Fruit fly (Drosophila melanogaster) whole organism, embryonic: Measurements from ENCODE around the gene mus302.

Source experiments
- Aef1 ChIP-seq: fragments of 200-800 bp; sonication (Bioruptor generic); IDR thresholded peaks from 3 replicates; pipeline ENCODE4 v1.3.6; 2022; ENCODE audit warnings: missing biosample characterization, missing genetic modification characterization
- Bgb ChIP-seq: fragments of 200-800 bp; sonication (Bioruptor generic); IDR thresholded peaks from 2 replicates; pipeline ENCODE4 v1.3.6; 2022; ENCODE audit warnings: missing biosample characterization, missing genetic modification characterization; ENCODE audit not compliant: partially characterized antibody
- CG10431 ChIP-seq: fragments of 200-800 bp; sonication (Bioruptor generic); optimal IDR thresholded peaks from 3 replicates; lab custom pipeline; 2018; ENCODE audit warnings: missing biosample characterization, mild to moderate bottlenecking, missing genetic modification characterization
- CG12104 ChIP-seq: fragments of 200-800 bp; sonication (Bioruptor generic); optimal IDR thresholded peaks from 3 replicates; lab custom pipeline; 2016; ENCODE audit warnings: missing biosample characterization, missing genetic modification characterization
- CG12219 ChIP-seq: fragments of 200-800 bp; sonication (Bioruptor generic); optimal IDR thresholded peaks from 3 replicates; lab custom pipeline; 2018; ENCODE audit warnings: missing biosample characterization, mild to moderate bottlenecking, missing genetic modification characterization
- CG12744 ChIP-seq: fragments of 200-800 bp; sonication (Bioruptor generic); optimal IDR thresholded peaks from 2 replicates; lab custom pipeline; 2016; ENCODE audit warnings: missing biosample characterization, missing genetic modification characterization
- CG13287 ChIP-seq: fragments of 200-800 bp; sonication (Bioruptor generic); IDR thresholded peaks from 2 replicates; pipeline ENCODE4 v1.3.6; 2022; ENCODE audit warnings: missing biosample characterization, missing genetic modification characterization; ENCODE audit not compliant: partially characterized antibody
- CG14710 ChIP-seq: fragments of 200-800 bp; sonication (Bioruptor generic); optimal IDR thresholded peaks from 3 replicates; lab custom pipeline; 2019; ENCODE audit warnings: missing biosample characterization, mild to moderate bottlenecking, missing genetic modification characterization, moderate library complexity
- CG15011 ChIP-seq: fragments of 200-800 bp; sonication (Bioruptor generic); optimal IDR thresholded peaks from 3 replicates; lab custom pipeline; 2018; ENCODE audit warnings: missing biosample characterization, mild to moderate bottlenecking, missing genetic modification characterization
- CG16779 ChIP-seq: fragments of 200-800 bp; sonication (Bioruptor generic); IDR thresholded peaks from 2 replicates; pipeline ENCODE4 v1.3.6; 2022; ENCODE audit warnings: missing biosample characterization, missing genetic modification characterization
- CG18599 ChIP-seq: fragments of 200-800 bp; sonication (Bioruptor generic); optimal IDR thresholded peaks from 3 replicates; lab custom pipeline; 2017; ENCODE audit warnings: missing biosample characterization, missing genetic modification characterization, mild to moderate bottlenecking, moderate library complexity, missing genetic modification reagents
- CG2678 ChIP-seq: fragments of 200-800 bp; sonication (Bioruptor generic); optimal IDR thresholded peaks from 3 replicates; lab custom pipeline; 2019; ENCODE audit warnings: missing biosample characterization, mild to moderate bottlenecking, missing genetic modification characterization, moderate library complexity
- CG3726 ChIP-seq: fragments of 200-800 bp; sonication (Bioruptor generic); IDR thresholded peaks from 3 replicates; pipeline ENCODE4, ENCODE4 v1.3.6; 2022; ENCODE audit warnings: missing biosample characterization, missing genetic modification characterization
- CG4328 ChIP-seq: fragments of 200-800 bp; sonication (Bioruptor generic); optimal IDR thresholded peaks from 3 replicates; lab custom pipeline; 2017; ENCODE audit warnings: missing biosample characterization, missing genetic modification reagents, missing genetic modification characterization
- CG4730 ChIP-seq: fragments of 200-800 bp; sonication (Bioruptor generic); IDR thresholded peaks from 2 replicates; pipeline ENCODE4 v1.3.6; 2022; ENCODE audit warnings: missing biosample characterization, missing genetic modification characterization
- CG6689 ChIP-seq: fragments of 200-800 bp; sonication (Bioruptor generic); IDR thresholded peaks from 2 replicates; pipeline ENCODE4 v1.3.6; 2022; ENCODE audit warnings: missing biosample characterization, missing genetic modification characterization
- CG7556 ChIP-seq: fragments of 200-800 bp; sonication (Bioruptor generic); optimal IDR thresholded peaks from 2 replicates; lab custom pipeline; 2017; ENCODE audit warnings: missing biosample characterization, mild to moderate bottlenecking, missing genetic modification characterization
- CG8359 ChIP-seq: fragments of 200-800 bp; sonication (Bioruptor generic); optimal IDR thresholded peaks from 2 replicates; lab custom pipeline; 2017; ENCODE audit warnings: missing biosample characterization, mild to moderate bottlenecking, missing genetic modification characterization, borderline replicate concordance
- CG9932 ChIP-seq: fragments of 200-800 bp; sonication (Bioruptor generic); IDR thresholded peaks from 2 replicates; pipeline ENCODE4 v1.3.6; 2022; ENCODE audit warnings: missing biosample characterization, missing genetic modification characterization
- Dbx ChIP-seq: fragments of 200-800 bp; sonication (Bioruptor generic); IDR thresholded peaks from 3 replicates; pipeline ENCODE4 v1.3.6; 2022; ENCODE audit warnings: missing biosample characterization, missing genetic modification characterization
- Doc3 ChIP-seq: fragments of 200-800 bp; sonication (Bioruptor generic); IDR thresholded peaks from 3 replicates; pipeline ENCODE4 v1.3.6; 2022; ENCODE audit warnings: missing biosample characterization, missing genetic modification characterization; ENCODE audit not compliant: partially characterized antibody
- Elba2 ChIP-seq: fragments of 200-800 bp; sonication (Bioruptor generic); optimal IDR thresholded peaks from 3 replicates; lab custom pipeline; 2016; ENCODE audit warnings: missing biosample characterization, missing genetic modification characterization
- Fer3 ChIP-seq: fragments of 200-800 bp; sonication (Bioruptor generic); optimal IDR thresholded peaks from 2 replicates; lab custom pipeline; 2018; ENCODE audit warnings: missing biosample characterization, mild to moderate bottlenecking, missing genetic modification characterization, moderate library complexity
- H15 ChIP-seq: fragments of 200-800 bp; sonication (Bioruptor generic); IDR thresholded peaks from 3 replicates; pipeline ENCODE4 v1.3.6; 2022; ENCODE audit warnings: missing biosample characterization, missing genetic modification characterization
- Hr3 ChIP-seq: fragments of 200-800 bp; sonication (Bioruptor generic); optimal IDR thresholded peaks from 3 replicates; lab custom pipeline; 2016; ENCODE audit warnings: missing biosample characterization, missing genetic modification characterization
- MESR4 ChIP-seq: fragments of 200-800 bp; sonication (Bioruptor generic); optimal IDR thresholded peaks from 2 replicates; lab custom pipeline; 2018; ENCODE audit warnings: missing biosample characterization, mild to moderate bottlenecking, missing genetic modification characterization, moderate library complexity
- NK7.1 ChIP-seq: fragments of 200-800 bp; sonication (Bioruptor generic); optimal IDR thresholded peaks from 3 replicates; lab custom pipeline; 2016; ENCODE audit warnings: missing biosample characterization, missing genetic modification characterization
- Nf-YA ChIP-seq: fragments of 200-800 bp; sonication (Bioruptor generic); IDR thresholded peaks from 2 replicates; pipeline ENCODE4 v1.3.6; 2022; ENCODE audit warnings: missing biosample characterization, missing genetic modification characterization
- Oli ChIP-seq: fragments of 200-800 bp; sonication (Bioruptor generic); optimal IDR thresholded peaks from 2 replicates; lab custom pipeline; 2018; ENCODE audit warnings: missing biosample characterization, mild to moderate bottlenecking, missing genetic modification characterization, moderate library complexity
- Sin3A ChIP-seq: fragments of >200 bp; optimal IDR thresholded peaks from 2 replicates; lab custom pipeline; 2018
- Six4 ChIP-seq: fragments of 200-800 bp; sonication (Bioruptor generic); optimal IDR thresholded peaks from 2 replicates; lab custom pipeline; 2016; ENCODE audit warnings: missing biosample characterization, missing genetic modification characterization
- btn ChIP-seq: fragments of 200-800 bp; sonication (Bioruptor generic); optimal IDR thresholded peaks from 2 replicates; lab custom pipeline; 2016; ENCODE audit warnings: missing biosample characterization, missing genetic modification characterization
- cwo ChIP-seq: fragments of 200-800 bp; sonication (Bioruptor generic); optimal IDR thresholded peaks from 3 replicates; lab custom pipeline; 2017; ENCODE audit warnings: missing biosample characterization, missing genetic modification characterization, mild to moderate bottlenecking, moderate library complexity, missing genetic modification reagents
- dm ChIP-seq: fragments of 200-800 bp; sonication (Bioruptor generic); optimal IDR thresholded peaks from 3 replicates; lab custom pipeline; 2016; ENCODE audit warnings: missing biosample characterization, missing genetic modification characterization
- grau ChIP-seq: fragments of 200-800 bp; optimal IDR thresholded peaks from 3 replicates; lab custom pipeline; 2019; ENCODE audit warnings: missing biosample characterization, mild to moderate bottlenecking, missing genetic modification characterization, moderate library complexity
- her ChIP-seq: fragments of 200-800 bp; sonication (Bioruptor generic); optimal IDR thresholded peaks from 2 replicates; lab custom pipeline; 2016; ENCODE audit warnings: missing biosample characterization, missing genetic modification characterization
- kah ChIP-seq: fragments of 200-800 bp; sonication (Bioruptor generic); optimal IDR thresholded peaks from 2 replicates; lab custom pipeline; 2018; ENCODE audit warnings: missing biosample characterization, mild to moderate bottlenecking, missing genetic modification characterization
- klu ChIP-seq: fragments of 200-800 bp; sonication (Bioruptor generic); IDR thresholded peaks from 2 replicates; pipeline ENCODE4 v1.3.6; 2022; ENCODE audit warnings: missing biosample characterization, missing genetic modification characterization
- lbe ChIP-seq: fragments of 200-800 bp; sonication (Bioruptor generic); optimal IDR thresholded peaks from 2 replicates; lab custom pipeline; 2016; ENCODE audit warnings: missing biosample characterization, mild to moderate bottlenecking, missing genetic modification characterization
- luna ChIP-seq: fragments of 200-800 bp; sonication (Bioruptor generic); optimal IDR thresholded peaks from 2 replicates; lab custom pipeline; 2016; ENCODE audit warnings: missing biosample characterization, missing genetic modification characterization
- otp ChIP-seq: fragments of 200-800 bp; sonication (Bioruptor generic); IDR thresholded peaks from 3 replicates; pipeline ENCODE4, ENCODE4 v1.3.6; 2022; ENCODE audit warnings: missing biosample characterization, missing genetic modification characterization
- phol ChIP-seq: fragments of 200-800 bp; sonication (Bioruptor generic); optimal IDR thresholded peaks from 3 replicates; lab custom pipeline; 2018; ENCODE audit warnings: missing biosample characterization, mild to moderate bottlenecking, missing genetic modification characterization, moderate library complexity
- prd ChIP-seq, 3 experiments: fragments of >200 bp in 2 of 3; fragments of 200-800 bp in 1 of 3; sonication (Bioruptor generic) in 1 of 3; optimal IDR thresholded peaks in 2 of 3; IDR thresholded peaks in 1 of 3; 2 replicates in 2 of 3; 3 replicates in 1 of 3; pipeline versions ENCODE4 v1.3.6 to Lab custom; 2017 to 2022; ENCODE audit warnings: missing biosample characterization in 1 of 3, missing genetic modification characterization in 1 of 3
- row ChIP-seq: fragments of 200-800 bp; sonication (Bioruptor generic); IDR thresholded peaks from 3 replicates; pipeline ENCODE4 v1.3.6; 2022; ENCODE audit warnings: missing biosample characterization, missing genetic modification characterization
- seq ChIP-seq: fragments of 200-800 bp; sonication (Bioruptor generic); IDR thresholded peaks from 2 replicates; pipeline ENCODE4 v1.3.6; 2022; ENCODE audit warnings: missing biosample characterization, missing genetic modification characterization
- shn ChIP-seq: fragments of 200-800 bp; sonication (Bioruptor generic); optimal IDR thresholded peaks from 3 replicates; lab custom pipeline; 2016; ENCODE audit warnings: missing biosample characterization, missing genetic modification characterization
- sima ChIP-seq: fragments of 200-800 bp; sonication (Bioruptor generic); optimal IDR thresholded peaks from 2 replicates; lab custom pipeline; 2016; ENCODE audit warnings: missing biosample characterization, missing genetic modification characterization
- tna ChIP-seq: fragments of 200-800 bp; sonication (Bioruptor generic); IDR thresholded peaks from 2 replicates; pipeline ENCODE4 v1.3.6; 2022; ENCODE audit warnings: missing biosample characterization, missing genetic modification characterization; ENCODE audit not compliant: partially characterized antibody
- zen2 ChIP-seq: fragments of 200-800 bp; sonication (Bioruptor generic); IDR thresholded peaks from 3 replicates; pipeline ENCODE4 v1.3.6; 2022; ENCODE audit warnings: missing biosample characterization, missing genetic modification characterization; ENCODE audit not compliant: partially characterized antibody

The mus302 gene

dm6 chr3L:16768001-16768652, 11.4 kb downstream of the mus302 start (continued):
- 0 out of 3 replicates have a peak, but pooled peaks have one; percentile 54 for TF ChIP-seq otp (GFP tag; lab: Robert Waterston, UW)
- TF ChIP-seq kah (GFP tag; lab: Kevin White, UChicago) = no peak
- no peak for TF ChIP-seq sima
- peak; percentile 50 for TF ChIP-seq Oli (tag; lab: Kevin White, UChicago)
- no peak for TF ChIP-seq dm (GFP tag; lab: Kevin White, UChicago)
- peak; percentile 66 for TF ChIP-seq phol
- TF ChIP-seq CG8359 (GFP tag; lab: Kevin White, UChicago) = no peak
- TF ChIP-seq Hr3 (GFP tag; lab: Kevin White, UChicago) = no peak
- TF ChIP-seq prd (optimal IDR thresholded peaks at IDR 0.05; lab: Kevin White, UChicago) = no peak
- peak; percentile 77 for TF ChIP-seq prd (GFP tag; IDR thresholded peaks at IDR 0.05; lab: Robert Waterston, UW)
- TF ChIP-seq CG4328 (GFP tag; lab: Kevin White, UChicago) = no peak
- TF ChIP-seq Nf-YA = no peak
- no peak for TF ChIP-seq zen2
- TF ChIP-seq CG12219 (GFP tag; lab: Kevin White, UChicago) = no peak
- TF ChIP-seq CG16779 (GFP tag; lab: Robert Waterston, UW) = no peak
- TF ChIP-seq Fer3 (tag; lab: Kevin White, UChicago) = no peak
- TF ChIP-seq CG7556 = no peak
- TF ChIP-seq CG13287 = no peak
- no peak for TF ChIP-seq shn (GFP tag; lab: Kevin White, UChicago)
- TF ChIP-seq CG15011 (GFP tag; lab: Kevin White, UChicago) = no peak
- TF ChIP-seq btn (GFP tag; lab: Kevin White, UChicago) = no peak
- TF ChIP-seq Dbx (GFP tag; lab: Robert Waterston, UW) = no peak
- TF ChIP-seq NK7.1 (GFP tag; lab: Kevin White, UChicago) = peak; percentile 22
- TF ChIP-seq CG3726 (GFP tag; lab: Robert Waterston, UW) = no peak
- no peak for TF ChIP-seq CG12104 (GFP tag; lab: Kevin White, UChicago)
- no peak for TF ChIP-seq Aef1 (GFP tag; lab: Robert Waterston, UW)
- TF ChIP-seq seq (GFP tag; lab: Robert Waterston, UW) = no peak
- peak; percentile 77 for TF ChIP-seq row (GFP tag; lab: Robert Waterston, UW)
- peak; percentile 50 for TF ChIP-seq CG2678
- no peak for TF ChIP-seq Sin3A (lab: Kevin White, UChicago)
- TF ChIP-seq CG12744 = no peak
- TF ChIP-seq CG18599 = no peak
- no peak for TF ChIP-seq Elba2 (GFP tag; lab: Kevin White, UChicago)
- TF ChIP-seq H15 (GFP tag; lab: Robert Waterston, UW) = no peak
- TF ChIP-seq klu (GFP tag; lab: Robert Waterston, UW) = no peak
- TF ChIP-seq grau = peak; percentile 28
- TF ChIP-seq CG9932 = no peak
- TF ChIP-seq cwo (GFP tag; lab: Kevin White, UChicago) = no peak
- peak; percentile 66 for TF ChIP-seq CG6689 (GFP tag; lab: Robert Waterston, UW)
- TF ChIP-seq tna (GFP tag; lab: Robert Waterston, UW) = peak; percentile 24; the same call in 1 of the 2 replicates
- TF ChIP-seq Six4 (GFP tag; lab: Kevin White, UChicago) = no peak
- TF ChIP-seq MESR4 (GFP tag; lab: Kevin White, UChicago) = no peak
- 0 out of 3 replicates have a peak, but pooled peaks have one; percentile 14 for TF ChIP-seq Doc3 (GFP tag; lab: Robert Waterston, UW)
- no peak for TF ChIP-seq luna (GFP tag; lab: Kevin White, UChicago)
- peak; percentile 36; the same call in 1 of the 2 replicates for TF ChIP-seq CG4730 (GFP tag; lab: Robert Waterston, UW)
- TF ChIP-seq CG14710 = peak; percentile 25
- TF ChIP-seq her = no peak
- TF ChIP-seq lbe (GFP tag; lab: Kevin White, UChicago) = no peak
- TF ChIP-seq CG10431 = no peak
- no peak for TF ChIP-seq Bgb (GFP tag; lab: Robert Waterston, UW)
